Fruit fly (Drosophila melanogaster): ENCODE measurements around the gene beta-PheRS.

The beta-PheRS gene

dm6 chr3R:24276104-24277008 lies 23.9 kb upstream of the beta-PheRS start, which contains the start of gene Orct:
Gene Orct (plus strand): TSS chr3R:24276260.
- peak; percentile 26 for TF ChIP-seq woc (GFP tag; optimal IDR thresholded peaks at IDR 0.05)
- TF ChIP-seq Dif (GFP tag; optimal IDR thresholded peaks at IDR 0.05; ENCODE audit: partially characterized antibody), result peak; percentile 46
- TF ChIP-seq fru (GFP tag; optimal IDR thresholded peaks at IDR 0.05), result peak; percentile 76
- peak; percentile 64 for TF ChIP-seq h (GFP tag; optimal IDR thresholded peaks at IDR 0.05)
- TF ChIP-seq usp (GFP tag; optimal IDR thresholded peaks at IDR 0.05), result no peak
- peak; percentile 71 for TF ChIP-seq psq (GFP tag; optimal IDR thresholded peaks at IDR 0.05)
- TF ChIP-seq rgr (GFP tag; optimal IDR thresholded peaks at IDR 0.05), result peak; percentile 69
- no peak for TF ChIP-seq Rel (GFP tag; optimal IDR thresholded peaks at IDR 0.05)
- peak; percentile 34 for TF ChIP-seq Rel (tag; optimal IDR thresholded peaks at IDR 0.05)
- peak; percentile 53 for TF ChIP-seq CG9705 (GFP tag; optimal IDR thresholded peaks at IDR 0.05)
- TF ChIP-seq dl (GFP tag; optimal IDR thresholded peaks at IDR 0.05; ENCODE audit: insufficient read depth in 1 of 2, partially characterized antibody in 2 of 2), result no peak
- TF ChIP-seq sage (GFP tag; optimal IDR thresholded peaks at IDR 0.05), result no peak
- TF ChIP-seq HLH106 (tag; optimal IDR thresholded peaks at IDR 0.05), result peak; percentile 75
- TF ChIP-seq dmrt93B (GFP tag; optimal IDR thresholded peaks at IDR 0.05), result peak; percentile 59
- peak; percentile 20 for TF ChIP-seq Hnf4 (GFP tag; optimal IDR thresholded peaks at IDR 0.05)
- TF ChIP-seq Sp1 (GFP tag; optimal IDR thresholded peaks at IDR 0.05), result peak; percentile 74
- TF ChIP-seq sv (GFP tag; optimal IDR thresholded peaks at IDR 0.05), result peak; percentile 6
- no peak for TF ChIP-seq GATAd (GFP tag; optimal IDR thresholded peaks at IDR 0.05)
- peak; percentile 58 for TF ChIP-seq ey (GFP tag; optimal IDR thresholded peaks at IDR 0.05)
- no peak for TF ChIP-seq lola (GFP tag; optimal IDR thresholded peaks at IDR 0.05)
- no peak for TF ChIP-seq jim (GFP tag; optimal IDR thresholded peaks at IDR 0.05)
- TF ChIP-seq CG32264 (GFP tag; optimal IDR thresholded peaks at IDR 0.05), result no peak
- TF ChIP-seq foxo (GFP tag; optimal IDR thresholded peaks at IDR 0.05), result peak in 1 of 2 experiments; percentile 74
- TF ChIP-seq CrebA (GFP tag; optimal IDR thresholded peaks at IDR 0.05; ENCODE audit: borderline replicate concordance), result no peak
- peak; percentile 67 for TF ChIP-seq br (GFP tag; optimal IDR thresholded peaks at IDR 0.05)
- TF ChIP-seq OdsH (GFP tag; optimal IDR thresholded peaks at IDR 0.05), result peak; percentile 53
- peak; percentile 19 for TF ChIP-seq Jra (GFP tag; optimal IDR thresholded peaks at IDR 0.05)
- no peak for TF ChIP-seq tai (GFP tag; optimal IDR thresholded peaks at IDR 0.05)

- TF ChIP-seq fru (GFP tag; optimal IDR thresholded peaks at IDR 0.05) (no peak), sage (GFP tag; optimal IDR thresholded peaks at IDR 0.05) (no peak), lola (GFP tag; optimal IDR thresholded peaks at IDR 0.05) (no peak), GATAd (GFP tag; optimal IDR thresholded peaks at IDR 0.05) (no peak), Jra (GFP tag; optimal IDR thresholded peaks at IDR 0.05) (no peak), CrebA (GFP tag; optimal IDR thresholded peaks at IDR 0.05; ENCODE audit: borderline replicate concordance) (no peak), Hr78 (GFP tag; optimal IDR thresholded peaks at IDR 0.05) (no peak), HLH106 (tag; optimal IDR thresholded peaks at IDR 0.05) (no peak), pan (optimal IDR thresholded peaks at IDR 0.05) (no peak), Sp1 (GFP tag; optimal IDR thresholded peaks at IDR 0.05) (no peak), Hnf4 (GFP tag; optimal IDR thresholded peaks at IDR 0.05) (no peak), foxo (GFP tag; optimal IDR thresholded peaks at IDR 0.05) (no peak), Vsx2 (GFP tag; optimal IDR thresholded peaks at IDR 0.05; ENCODE audit: partially characterized antibody) (no peak), br (GFP tag; optimal IDR thresholded peaks at IDR 0.05) (no peak), Dif (GFP tag; optimal IDR thresholded peaks at IDR 0.05; ENCODE audit: partially characterized antibody) (no peak), dmrt93B (GFP tag; optimal IDR thresholded peaks at IDR 0.05) (no peak), N (GFP tag; optimal IDR thresholded peaks at IDR 0.05) (no peak)
Measured at dm6 chr3R:24275463-24275862, 23.0 kb upstream of the beta-PheRS start.

dm6 chr3R:24274212-24274611 lies 21.7 kb upstream of the beta-PheRS start:
- TF ChIP-seq h (GFP tag; optimal IDR thresholded peaks at IDR 0.05), result no peak
- no peak for TF ChIP-seq Vsx2 (GFP tag; optimal IDR thresholded peaks at IDR 0.05; ENCODE audit: partially characterized antibody)

dm6 chr3R:24272775-24273290 lies 20.4 kb upstream of the beta-PheRS start, which contains the start of gene Orct2:
Gene Orct2 (plus strand): TSS chr3R:24273029.
- no peak for TF ChIP-seq brk (GFP tag; optimal IDR thresholded peaks at IDR 0.05)
- no peak for TF ChIP-seq pan (optimal IDR thresholded peaks at IDR 0.05)
- TF ChIP-seq dl (GFP tag; optimal IDR thresholded peaks at IDR 0.05; ENCODE audit: insufficient read depth in 1 of 2, partially characterized antibody in 2 of 2), result peak; percentile 6 to 11
- no peak for TF ChIP-seq fru (GFP tag; optimal IDR thresholded peaks at IDR 0.05)
- TF ChIP-seq br (GFP tag; optimal IDR thresholded peaks at IDR 0.05), result peak; percentile 40
- TF ChIP-seq psq (GFP tag; optimal IDR thresholded peaks at IDR 0.05), result peak; percentile 45
- peak in 1 of 2 experiments; percentile 22 for TF ChIP-seq foxo (GFP tag; optimal IDR thresholded peaks at IDR 0.05)
- peak; percentile 37 for TF ChIP-seq h (GFP tag; optimal IDR thresholded peaks at IDR 0.05)
- no peak for TF ChIP-seq Abd-B (GFP tag; optimal IDR thresholded peaks at IDR 0.05)
- TF ChIP-seq Jra (GFP tag; optimal IDR thresholded peaks at IDR 0.05), result peak; percentile 69
- TF ChIP-seq Hr78 (GFP tag; optimal IDR thresholded peaks at IDR 0.05), result no peak
- TF ChIP-seq Hnf4 (GFP tag; optimal IDR thresholded peaks at IDR 0.05), result peak; percentile 74
- no peak for TF ChIP-seq lola (GFP tag; optimal IDR thresholded peaks at IDR 0.05)
- peak; percentile 12 for TF ChIP-seq rgr (GFP tag; optimal IDR thresholded peaks at IDR 0.05)
- no peak for TF ChIP-seq tai (GFP tag; optimal IDR thresholded peaks at IDR 0.05)
- TF ChIP-seq woc (GFP tag; optimal IDR thresholded peaks at IDR 0.05), result no peak
- peak; percentile 55 for TF ChIP-seq Dif (GFP tag; optimal IDR thresholded peaks at IDR 0.05; ENCODE audit: partially characterized antibody)
- peak; percentile 28 for TF ChIP-seq Sp1 (GFP tag; optimal IDR thresholded peaks at IDR 0.05)
- TF ChIP-seq Rel (GFP tag; optimal IDR thresholded peaks at IDR 0.05), result no peak
- peak; percentile 18 for TF ChIP-seq Rel (tag; optimal IDR thresholded peaks at IDR 0.05)
